Worm (Caenorhabditis elegans): ENCODE results near the gene srbc-67.
"Not testable (repeated sequence)": the region's sequence is repeated elsewhere in the genome, so short reads cannot be mapped to it uniquely, and the experiment has no call there.

Gene srbc-67

ce11 chrV:3572408-3572807 is 31.4 kb upstream of the srbc-67 start, which contains the start of gene F40C5.1:
F40C5.1 (plus strand) TSS chrV:3572708.
- not testable (repeated sequence) for TF ChIP-seq B0310.2 (tag; optimal IDR thresholded peaks at IDR 0.05); tbx-37 (GFP tag; conservative IDR thresholded peaks at IDR 0.05); hmbx-1 (tag; optimal IDR thresholded peaks at IDR 0.05)

ce11 chrV:3570695-3571094 is 29.7 kb upstream of the srbc-67 start, which contains the start of gene F40C5.2:
F40C5.2 (plus strand) TSS chrV:3570995.
- TF ChIP-seq hmbx-1 (tag; optimal IDR thresholded peaks at IDR 0.05); ama-1 (optimal IDR thresholded peaks at IDR 0.05); B0310.2 (tag; optimal IDR thresholded peaks at IDR 0.05): not testable (repeated sequence)

- not testable (repeated sequence) for TF ChIP-seq ceh-13 (GFP tag; optimal IDR thresholded peaks at IDR 0.05); flt-1 (GFP tag; IDR thresholded peaks at IDR 0.05); F13C5.2 (tag; optimal IDR thresholded peaks at IDR 0.05)
Observed at ce11 chrV:3564335-3564734, 23.3 kb upstream of the srbc-67 start, which contains the start of gene T24A6.17. T24A6.17 (minus strand) TSS chrV:3564435.

ce11 chrV:3562824-3563223 is 21.8 kb upstream of the srbc-67 start, which contains the start of gene T24A6.16:
T24A6.16 (minus strand) TSS chrV:3562924.
- not testable (repeated sequence) for TF ChIP-seq ceh-36 (tag; optimal IDR thresholded peaks at IDR 0.05); tra-4 (tag; optimal IDR thresholded peaks at IDR 0.05); sea-1 (GFP tag; conservative IDR thresholded peaks at IDR 0.05)

ce11 chrV:3558744-3559143 is 17.7 kb upstream of the srbc-67 start, which contains the start of gene T24A6.1:
T24A6.1 (plus strand) TSS chrV:3559044.
- TF ChIP-seq ceh-36 (tag; optimal IDR thresholded peaks at IDR 0.05); ama-1 (optimal IDR thresholded peaks at IDR 0.05); ceh-13 (GFP tag; optimal IDR thresholded peaks at IDR 0.05): not testable (repeated sequence)

ce11 chrV:3557422-3557821 is 16.4 kb upstream of the srbc-67 start, which contains the start of gene grl-31:
grl-31 (minus strand) TSS chrV:3557778.
- no peak for TF ChIP-seq sea-1 (GFP tag; conservative IDR thresholded peaks at IDR 0.05)
- no peak for TF ChIP-seq hmbx-1 (tag; optimal IDR thresholded peaks at IDR 0.05)
- no peak for TF ChIP-seq hnd-1 (tag; optimal IDR thresholded peaks at IDR 0.05)
- TF ChIP-seq ceh-13 (GFP tag; optimal IDR thresholded peaks at IDR 0.05), result no peak
- TF ChIP-seq aly-1 (tag; optimal IDR thresholded peaks at IDR 0.05), result no peak
- no peak for TF ChIP-seq hmg-4 (GFP tag; optimal IDR thresholded peaks at IDR 0.05)
- TF ChIP-seq tbx-37 (GFP tag; conservative IDR thresholded peaks at IDR 0.05), result no peak
- no peak for TF ChIP-seq B0310.2 (tag; optimal IDR thresholded peaks at IDR 0.05)
- no peak for TF ChIP-seq tbx-11 (GFP tag; IDR thresholded peaks at IDR 0.05)
- no peak for TF ChIP-seq scrt-1 (GFP tag; IDR thresholded peaks at IDR 0.05)
- TF ChIP-seq tra-4 (tag; optimal IDR thresholded peaks at IDR 0.05), result no peak
- TF ChIP-seq ama-1 (optimal IDR thresholded peaks at IDR 0.05), result no peak
- no peak for TF ChIP-seq F13C5.2 (tag; optimal IDR thresholded peaks at IDR 0.05)
- TF ChIP-seq flt-1 (GFP tag; IDR thresholded peaks at IDR 0.05), result no peak
- no peak for TF ChIP-seq pes-1 (GFP tag; IDR thresholded peaks at IDR 0.05)

- TF ChIP-seq sea-1 (GFP tag; conservative IDR thresholded peaks at IDR 0.05), result no peak
- TF ChIP-seq F13C5.2 (tag; optimal IDR thresholded peaks at IDR 0.05), result no peak
- TF ChIP-seq ets-7 (tag; optimal IDR thresholded peaks at IDR 0.05), result no peak
- TF ChIP-seq ceh-13 (GFP tag; optimal IDR thresholded peaks at IDR 0.05), result no peak
Observed at ce11 chrV:3555986-3556385, 15.0 kb upstream of the srbc-67 start, which contains the start of gene grl-30. grl-30 (plus strand) TSS chrV:3556286.

ce11 chrV:3554869-3555268 is 13.9 kb upstream of the srbc-67 start, which contains the start of gene grl-29:
grl-29 (minus strand) TSS chrV:3555236.
- TF ChIP-seq B0310.2 (tag; optimal IDR thresholded peaks at IDR 0.05) (no peak), ama-1 (optimal IDR thresholded peaks at IDR 0.05) (no peak), aly-1 (tag; optimal IDR thresholded peaks at IDR 0.05) (no peak), pes-1 (GFP tag; IDR thresholded peaks at IDR 0.05) (no peak), ceh-36 (tag; optimal IDR thresholded peaks at IDR 0.05) (no peak), hnd-1 (tag; optimal IDR thresholded peaks at IDR 0.05) (no peak), hmbx-1 (tag; optimal IDR thresholded peaks at IDR 0.05) (no peak), F13C5.2 (tag; optimal IDR thresholded peaks at IDR 0.05) (no peak)

- TF ChIP-seq pes-1 (GFP tag; IDR thresholded peaks at IDR 0.05) (no peak), flt-1 (GFP tag; IDR thresholded peaks at IDR 0.05) (no peak), ets-7 (tag; optimal IDR thresholded peaks at IDR 0.05) (no peak), tbx-11 (GFP tag; IDR thresholded peaks at IDR 0.05) (no peak), hmg-4 (GFP tag; optimal IDR thresholded peaks at IDR 0.05) (no peak), tra-4 (tag; optimal IDR thresholded peaks at IDR 0.05) (no peak), aly-1 (tag; optimal IDR thresholded peaks at IDR 0.05) (no peak), ama-1 (optimal IDR thresholded peaks at IDR 0.05) (no peak), hnd-1 (tag; optimal IDR thresholded peaks at IDR 0.05) (no peak), F13C5.2 (tag; optimal IDR thresholded peaks at IDR 0.05) (no peak), tbx-37 (GFP tag; conservative IDR thresholded peaks at IDR 0.05) (no peak), ceh-36 (tag; optimal IDR thresholded peaks at IDR 0.05) (no peak), ceh-13 (GFP tag; optimal IDR thresholded peaks at IDR 0.05) (no peak), B0310.2 (tag; optimal IDR thresholded peaks at IDR 0.05) (no peak), hmbx-1 (tag; optimal IDR thresholded peaks at IDR 0.05) (no peak), sea-1 (GFP tag; conservative IDR thresholded peaks at IDR 0.05) (no peak)
Observed at ce11 chrV:3552740-3553469, 11.9 kb upstream of the srbc-67 start, which contains the start of gene T24A6.20. T24A6.20 (plus strand) TSS chrV:3553134.

All from whole organism, early embryonic.